Fruit fly (Drosophila melanogaster) whole organism: ENCODE measurements around the gene CG14369.

ENCODE experiments used
- CG8478 ChIP-seq: fragments of >200 bp; optimal IDR thresholded peaks from 2 replicates; lab custom pipeline; 2018; ENCODE audit warnings: inconsistent platforms
- pan ChIP-seq: fragments of >200 bp; optimal IDR thresholded peaks from 2 replicates; lab custom pipeline; 2017
- psq ChIP-seq: fragments of >200 bp; optimal IDR thresholded peaks from 2 replicates; lab custom pipeline; 2017
- usp ChIP-seq: fragments of >200 bp; optimal IDR thresholded peaks from 2 replicates; lab custom pipeline; 2017; ENCODE audit warnings: missing biosample characterization, missing genetic modification characterization, mixed read lengths

DNA sequence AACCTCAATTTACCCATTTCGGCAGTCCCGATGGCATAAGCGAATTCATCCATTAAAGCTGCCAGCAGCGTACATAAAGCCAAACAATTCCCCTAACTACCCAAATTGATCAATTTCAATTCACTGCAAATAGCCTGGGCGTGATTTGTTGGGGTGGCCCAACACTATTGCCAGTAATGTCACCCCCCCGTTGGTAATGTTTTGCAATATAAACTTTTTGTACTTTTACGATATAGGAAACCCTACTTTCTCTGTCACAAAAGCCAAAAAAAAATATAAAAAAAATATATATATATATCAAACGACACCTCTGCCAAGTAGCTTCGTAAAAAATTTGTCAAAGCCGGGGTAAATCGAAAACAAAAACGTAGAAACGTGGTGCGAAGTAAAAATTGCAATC, 4.8 kb downstream of the CG14369 start, which contains the start of gene CG14370:
- TF ChIP-seq pan (lab: Kevin White, UChicago) = no peak
- TF ChIP-seq usp (GFP tag; lab: Kevin White, UChicago) = no peak
- TF ChIP-seq CG8478 (lab: Kevin White, UChicago) = no peak
- no peak for TF ChIP-seq psq (lab: Kevin White, UChicago)
